Worm (Caenorhabditis elegans) whole organism, L1 larva: ENCODE measurements around the gene ZK470.4.

Experiments
- C04F5.9 ChIP-seq: sonication (generic microtip); optimal IDR thresholded peaks from 2 replicates; lab custom pipeline; 2016; ENCODE audit warnings: missing genetic modification characterization, missing compliant biosample characterization
- C16A3.4 ChIP-seq: fragments of 150-350 bp; optimal IDR thresholded peaks from 2 replicates; lab custom pipeline; 2014; ENCODE audit warnings: missing biosample characterization, missing genetic modification characterization
- C34B4.2 ChIP-seq: sonication (generic microtip); optimal IDR thresholded peaks from 2 replicates; lab custom pipeline; 2017; ENCODE audit warnings: mild to moderate bottlenecking, missing genetic modification characterization, missing compliant biosample characterization
- aha-1 ChIP-seq: fragments of 150-350 bp; optimal IDR thresholded peaks from 2 replicates; lab custom pipeline; 2014; ENCODE audit warnings: missing biosample characterization, missing genetic modification characterization
- alr-1 ChIP-seq: fragments of 200-800 bp; sonication (Bioruptor generic); optimal IDR thresholded peaks from 2 replicates; lab custom pipeline; 2018; ENCODE audit warnings: borderline replicate concordance, mild to moderate bottlenecking, missing genetic modification characterization, missing compliant biosample characterization
- blmp-1 ChIP-seq: fragments of 150-350 bp; optimal IDR thresholded peaks from 2 replicates; lab custom pipeline; 2014; ENCODE audit warnings: missing biosample characterization, missing genetic modification characterization
- ceh-63 ChIP-seq: fragments of 200-800 bp; sonication (Bioruptor generic); optimal IDR thresholded peaks from 2 replicates; lab custom pipeline; 2018; ENCODE audit warnings: mild to moderate bottlenecking, missing genetic modification characterization, missing compliant biosample characterization
- ceh-82 ChIP-seq, 3 experiments: fragments of 150-350 bp in 1 of 3; sonication (generic microtip) in 2 of 3; optimal IDR thresholded peaks; 2 replicates each; lab custom pipeline; 2014 to 2017; ENCODE audit warnings: missing biosample characterization in 3 of 3, missing genetic modification characterization in 3 of 3
- ceh-90 ChIP-seq: sonication (generic microtip); optimal IDR thresholded peaks from 2 replicates; lab custom pipeline; 2016; ENCODE audit warnings: missing genetic modification characterization, missing compliant biosample characterization
- ces-1 ChIP-seq: fragments of 150-350 bp; optimal IDR thresholded peaks from 2 replicates; lab custom pipeline; 2014; ENCODE audit warnings: missing biosample characterization, missing genetic modification reagents, missing genetic modification characterization
- dsc-1 ChIP-seq: sonication (generic microtip); optimal IDR thresholded peaks from 2 replicates; lab custom pipeline; 2016; ENCODE audit warnings: mild to moderate bottlenecking, missing genetic modification characterization, missing compliant biosample characterization
- efl-1 ChIP-seq, 4 experiments: fragments of 150-350 bp; optimal IDR thresholded peaks in 3 of 4; peaks in 1 of 4; 1 replicate in 1 of 4; 2 replicates in 3 of 4; lab custom pipeline; 2014; ENCODE audit warnings: missing biosample characterization in 2 of 4, missing genetic modification characterization in 2 of 4, missing genetic modification reagents in 2 of 4
- efl-3 ChIP-seq: fragments of 200-800 bp; sonication (Bioruptor generic); optimal IDR thresholded peaks from 2 replicates; lab custom pipeline; 2018; ENCODE audit warnings: mild to moderate bottlenecking, missing genetic modification characterization, missing compliant biosample characterization
- egl-13 ChIP-seq: sonication (generic microtip); optimal IDR thresholded peaks from 2 replicates; lab custom pipeline; 2016; ENCODE audit warnings: missing genotype, missing genetic modification reagents, missing genetic modification characterization, missing compliant biosample characterization
- egl-27 ChIP-seq, 2 experiments: fragments of 150-350 bp in 1 of 2; sonication (generic microtip); optimal IDR thresholded peaks; 3 replicates each; lab custom pipeline; 2017 to 2018; ENCODE audit warnings: missing biosample characterization in 2 of 2, missing genetic modification characterization in 2 of 2, missing genetic modification reagents in 2 of 2
- elt-3 ChIP-seq, 6 experiments: fragments of 150-350 bp in 1 of 6; sonication (generic microtip); optimal IDR thresholded peaks; 2 replicates each; lab custom pipeline; 2017 to 2018; ENCODE audit warnings: missing biosample characterization in 6 of 6, missing genetic modification characterization in 6 of 6, inconsistent platforms in 1 of 6
- ets-5 ChIP-seq: fragments of 200-800 bp; sonication (Bioruptor generic); IDR thresholded peaks from 2 replicates; pipeline ENCODE4 v1.3.6; 2022; ENCODE audit warnings: missing genetic modification characterization, missing compliant biosample characterization
- fkh-10 ChIP-seq: sonication (generic microtip); optimal IDR thresholded peaks from 2 replicates; lab custom pipeline; 2017; ENCODE audit warnings: missing biosample characterization, missing genetic modification reagents, missing genetic modification characterization
- irx-1 ChIP-seq: sonication (generic microtip); optimal IDR thresholded peaks from 2 replicates; lab custom pipeline; 2016; ENCODE audit warnings: missing genetic modification characterization, missing compliant biosample characterization
- lin-14 ChIP-seq: fragments of 200-800 bp; sonication (Bioruptor generic); optimal IDR thresholded peaks from 2 replicates; lab custom pipeline; 2018; ENCODE audit warnings: mild to moderate bottlenecking, missing genetic modification characterization, moderate library complexity, missing compliant biosample characterization
- lin-35 ChIP-seq, 2 experiments: fragments of 150-350 bp; optimal IDR thresholded peaks; 2 replicates each; lab custom pipeline; 2014; ENCODE audit warnings: missing biosample characterization in 2 of 2, missing genetic modification characterization in 2 of 2, missing genetic modification reagents in 2 of 2
- mab-9 ChIP-seq: fragments of 200-800 bp; sonication (Bioruptor generic); IDR thresholded peaks from 2 replicates; pipeline ENCODE4 v1.3.6; 2022; ENCODE audit warnings: missing genetic modification reagents, missing genetic modification characterization, missing compliant biosample characterization
- nhr-20 ChIP-seq: sonication (generic microtip); optimal IDR thresholded peaks from 2 replicates; lab custom pipeline; 2016; ENCODE audit warnings: mild to moderate bottlenecking, missing genetic modification characterization, missing compliant biosample characterization
- nhr-237 ChIP-seq: fragments of 150-350 bp; optimal IDR thresholded peaks from 2 replicates; lab custom pipeline; 2014; ENCODE audit warnings: missing biosample characterization, missing genetic modification characterization
- nhr-28 ChIP-seq: fragments of 150-350 bp; optimal IDR thresholded peaks from 2 replicates; lab custom pipeline; 2014; ENCODE audit warnings: missing biosample characterization, missing genetic modification characterization
- nhr-47 ChIP-seq: sonication (generic microtip); optimal IDR thresholded peaks from 2 replicates; lab custom pipeline; 2016; ENCODE audit warnings: mild to moderate bottlenecking, missing genetic modification characterization, moderate library complexity, missing compliant biosample characterization
- nhr-71 ChIP-seq: sonication (generic microtip); optimal IDR thresholded peaks from 2 replicates; lab custom pipeline; 2016; ENCODE audit warnings: mild to moderate bottlenecking, missing genetic modification characterization, moderate library complexity, missing compliant biosample characterization
- nhr-84 ChIP-seq: sonication (generic microtip); optimal IDR thresholded peaks from 2 replicates; lab custom pipeline; 2017; ENCODE audit warnings: missing biosample characterization, missing genetic modification characterization
- nhr-85 ChIP-seq: sonication (generic microtip); peaks from one replicate; lab custom pipeline; 2016; ENCODE audit warnings: missing genetic modification characterization, inconsistent platforms, missing compliant biosample characterization
- pax-3 ChIP-seq: fragments of 200-800 bp; sonication (Bioruptor generic); optimal IDR thresholded peaks from 2 replicates; lab custom pipeline; 2018; ENCODE audit warnings: mild to moderate bottlenecking, missing genetic modification characterization, moderate library complexity, missing compliant biosample characterization
- rnt-1 ChIP-seq: sonication (generic microtip); optimal IDR thresholded peaks from 2 replicates; lab custom pipeline; 2016; ENCODE audit warnings: mild to moderate bottlenecking, missing genetic modification characterization, moderate library complexity, missing compliant biosample characterization
- skn-1 ChIP-seq: fragments of 150-350 bp; optimal IDR thresholded peaks from 2 replicates; lab custom pipeline; 2014; ENCODE audit warnings: missing biosample characterization, missing genetic modification characterization
- sox-4 ChIP-seq: sonication (generic microtip); optimal IDR thresholded peaks from 2 replicates; lab custom pipeline; 2016; ENCODE audit warnings: missing genetic modification characterization, missing compliant biosample characterization
- sup-37 ChIP-seq: fragments of 200-800 bp; sonication (Bioruptor generic); optimal IDR thresholded peaks from 2 replicates; lab custom pipeline; 2018; ENCODE audit warnings: mild to moderate bottlenecking, missing genetic modification characterization, missing compliant biosample characterization
- swsn-7 ChIP-seq: sonication (generic microtip); optimal IDR thresholded peaks from 2 replicates; lab custom pipeline; 2016; ENCODE audit warnings: missing genetic modification characterization, missing compliant biosample characterization
- unc-62 ChIP-seq: fragments of 150-350 bp; optimal IDR thresholded peaks from 2 replicates; lab custom pipeline; 2014; ENCODE audit warnings: missing biosample characterization, missing genetic modification reagents, missing genetic modification characterization
- xbp-1 ChIP-seq: sonication (generic microtip); optimal IDR thresholded peaks from 2 replicates; lab custom pipeline; 2016; ENCODE audit warnings: missing genetic modification characterization, missing compliant biosample characterization
- zag-1 ChIP-seq: fragments of 150-350 bp; optimal IDR thresholded peaks from 2 replicates; lab custom pipeline; 2014; ENCODE audit warnings: missing biosample characterization, missing genetic modification characterization
- ztf-11 ChIP-seq, 2 experiments: sonication (generic microtip); optimal IDR thresholded peaks; 2 replicates each; lab custom pipeline; 2016 to 2017; ENCODE audit warnings: missing genetic modification characterization in 2 of 2, missing biosample characterization in 1 of 2, missing compliant biosample characterization in 1 of 2

The ZK470.4 gene

ce11 chrX:4167150-4167549, 27.6 kb upstream of the ZK470.4 start, which contains the start of gene ZK470.14:
TSS of gene ZK470.14 (plus strand) at chrX:4167450.
- TF ChIP-seq aha-1 (tag; lab: Kevin White, UChicago) (no peak), nhr-237 (tag; lab: Kevin White, UChicago) (no peak), nhr-20 (no peak), ceh-82 (tag; optimal IDR thresholded peaks at IDR 0.05; lab: Kevin White, UChicago) (no peak), ceh-90 (tag; lab: Kevin White, UChicago) (no peak), nhr-84 (tag; lab: Kevin White, UChicago) (no peak), efl-1 (optimal IDR thresholded peaks at IDR 0.05; lab: Kevin White, UChicago) (no peak), efl-1 (GFP tag; optimal IDR thresholded peaks at IDR 0.05 in 1 of 2; lab: Kevin White, UChicago) (no peak), skn-1 (no peak), mab-9 (no peak), pax-3 (no peak), ets-5 (GFP tag; lab: Robert Waterston, UW) (no peak), C04F5.9 (no peak), egl-13 (tag; lab: Kevin White, UChicago) (no peak)

ce11 chrX:4163391-4163790, 23.8 kb upstream of the ZK470.4 start, which contains the start of gene ZK470.1:
TSS of gene ZK470.1 (plus strand) at chrX:4163691.
- peak; percentile 9 for TF ChIP-seq lin-14 (GFP tag; lab: Kevin White, UChicago)
- no peak for TF ChIP-seq sup-37 (GFP tag; lab: Kevin White, UChicago)

- TF ChIP-seq nhr-71 (tag; lab: Kevin White, UChicago) (peak; percentile 0), zag-1 (tag; lab: Kevin White, UChicago) (no peak), nhr-85 (tag; lab: Kevin White, UChicago) (peak; percentile 62), sup-37 (GFP tag; lab: Kevin White, UChicago) (no peak), blmp-1 (peak; percentile 50), unc-62 (GFP tag; lab: Kevin White, UChicago) (no peak), efl-3 (GFP tag; lab: Kevin White, UChicago) (no peak), ces-1 (GFP tag; lab: Kevin White, UChicago) (no peak), irx-1 (tag; lab: Kevin White, UChicago) (no peak), lin-14 (GFP tag; lab: Kevin White, UChicago) (peak; percentile 39), egl-27 (tag; optimal IDR thresholded peaks at IDR 0.05; lab: Kevin White, UChicago) (no peak), mab-9 (no peak), ceh-63 (GFP tag; lab: Kevin White, UChicago) (no peak), fkh-10 (no peak), elt-3 (tag; optimal IDR thresholded peaks at IDR 0.05; lab: Kevin White, UChicago) (no peak), C34B4.2 (tag; lab: Kevin White, UChicago) (no peak), rnt-1 (no peak), ztf-11 (tag; optimal IDR thresholded peaks at IDR 0.05; lab: Kevin White, UChicago) (no peak), lin-35 (GFP tag; optimal IDR thresholded peaks at IDR 0.05; lab: Kevin White, UChicago) (no peak), swsn-7 (tag; lab: Kevin White, UChicago) (no peak)
Measured at ce11 chrX:4161938-4162337, 22.4 kb upstream of the ZK470.4 start.

ce11 chrX:4159929-4160328, 20.4 kb upstream of the ZK470.4 start:
- TF ChIP-seq xbp-1 (tag; lab: Kevin White, UChicago) (no peak), irx-1 (tag; lab: Kevin White, UChicago) (no peak), alr-1 (tag; lab: Kevin White, UChicago) (no peak), C16A3.4 (no peak), C34B4.2 (tag; lab: Kevin White, UChicago) (no peak), dsc-1 (tag; lab: Kevin White, UChicago) (no peak), sup-37 (GFP tag; lab: Kevin White, UChicago) (no peak), nhr-47 (tag; lab: Kevin White, UChicago) (no peak), nhr-28 (tag; lab: Kevin White, UChicago) (no peak), sox-4 (tag; lab: Kevin White, UChicago) (no peak)
